Worm (Caenorhabditis elegans) whole organism, L2 larva: ENCODE data around the gene ZK867.2.

Source experiments
- ceh-82 ChIP-seq: fragments of 150-350 bp; optimal IDR thresholded peaks from 2 replicates; lab custom pipeline; 2014; ENCODE audit warnings: missing biosample characterization, missing genetic modification characterization
- gmeb-1 ChIP-seq: fragments of 150-350 bp; optimal IDR thresholded peaks from 2 replicates; lab custom pipeline; 2014; ENCODE audit warnings: missing biosample characterization, missing genetic modification characterization
- lsy-2 ChIP-seq, 2 experiments: fragments of 150-350 bp in 1 of 2; sonication (generic microtip) in 1 of 2; optimal IDR thresholded peaks; 2 replicates each; lab custom pipeline; 2014 to 2017; ENCODE audit warnings: missing biosample characterization in 2 of 2, missing genetic modification characterization in 2 of 2
- nhr-129 ChIP-seq: fragments of 150-350 bp; optimal IDR thresholded peaks from 2 replicates; lab custom pipeline; 2014; ENCODE audit warnings: missing biosample characterization, missing genetic modification characterization
- unc-55 ChIP-seq: fragments of 150-350 bp; sonication (generic microtip); optimal IDR thresholded peaks from 3 replicates; lab custom pipeline; 2014; ENCODE audit warnings: missing biosample characterization, missing genetic modification reagents, missing genetic modification characterization
- unc-62 ChIP-seq: fragments of 150-350 bp; optimal IDR thresholded peaks from 2 replicates; lab custom pipeline; 2014; ENCODE audit warnings: missing biosample characterization, missing genetic modification reagents, missing genetic modification characterization
- ztf-4 ChIP-seq: fragments of 150-350 bp; optimal IDR thresholded peaks from 2 replicates; lab custom pipeline; 2014; ENCODE audit warnings: missing biosample characterization, missing genetic modification characterization

The ZK867.2 gene

ce11 chrX:7254558-7254957 is 48.0 kb downstream of the ZK867.2 start, which contains the start of gene F46H5.4:
Gene F46H5.4 (minus strand): TSS chrX:7254610.
- no peak for TF ChIP-seq unc-62 (GFP tag; lab: Kevin White, UChicago)
- peak; percentile 47 for TF ChIP-seq nhr-129 (tag; lab: Kevin White, UChicago)
- TF ChIP-seq unc-55 (GFP tag; lab: Kevin White, UChicago): peak; percentile 32
- TF ChIP-seq, all 48 proteins: peak for 2

- no peak for TF ChIP-seq ceh-82 (tag; lab: Kevin White, UChicago)
- no peak for TF ChIP-seq ztf-4
- TF ChIP-seq lsy-2 (tag; optimal IDR thresholded peaks at IDR 0.05; lab: Kevin White, UChicago): no peak
- TF ChIP-seq unc-55 (GFP tag; lab: Kevin White, UChicago): peak; percentile 64
- TF ChIP-seq gmeb-1 (tag; lab: Kevin White, UChicago): no peak
These were observed 50.4 kb downstream of the ZK867.2 start, which contains the start of gene F46H5.5 for ce11 chrX:7256891-7257290. Gene F46H5.5 (minus strand): TSS chrX:7256991.
